Worm (Caenorhabditis elegans) whole organism, L4 larva: ENCODE measurements around the gene med-2.
A peak's percentile ranks its signal among the peaks of the same experiment; 100 is the strongest.

Experiments used
- F26F4.8 ChIP-seq: fragments of 200-800 bp; sonication (Bioruptor generic); conservative IDR thresholded peaks from 2 replicates; pipeline ENCODE4 v1.3.6; 2022; ENCODE audit warnings: missing genetic modification characterization, missing compliant biosample characterization
- F37D6.2 ChIP-seq: sonication (generic microtip); optimal IDR thresholded peaks from 2 replicates; lab custom pipeline; 2016; ENCODE audit warnings: mild to moderate bottlenecking, missing genetic modification characterization, missing compliant biosample characterization
- F44E2.7 ChIP-seq: fragments of 200-800 bp; sonication (Bioruptor generic); IDR thresholded peaks from 2 replicates; pipeline ENCODE4 v2.1.2; 2022; ENCODE audit warnings: missing genetic modification characterization, missing compliant biosample characterization
- F49E8.2 ChIP-seq: sonication (generic microtip); optimal IDR thresholded peaks from 2 replicates; lab custom pipeline; 2016; ENCODE audit warnings: missing compliant biosample characterization, mild to moderate bottlenecking, missing genetic modification characterization, borderline replicate concordance
- Y105C5A.15 ChIP-seq: fragments of 200-800 bp; sonication (Bioruptor generic); IDR thresholded peaks from 2 replicates; pipeline ENCODE4 v1.3.6; 2022; ENCODE audit warnings: missing genetic modification characterization, missing compliant biosample characterization
- ZK337.2 ChIP-seq: fragments of 200-800 bp; sonication (Bioruptor generic); IDR thresholded peaks from 2 replicates; pipeline ENCODE4 v1.3.6; 2022; ENCODE audit warnings: missing genetic modification reagents, missing genetic modification characterization, missing compliant biosample characterization
- aha-1 ChIP-seq: fragments of 150-350 bp; peaks from one replicate; lab custom pipeline; 2014; ENCODE audit warnings: missing biosample characterization, missing genetic modification characterization
- ama-1 ChIP-seq: fragments of 150-350 bp; optimal IDR thresholded peaks from 2 replicates; lab custom pipeline; 2014; ENCODE audit warnings: inconsistent platforms, mixed read lengths
- ceh-20 ChIP-seq: fragments of 200-800 bp; sonication (Bioruptor generic); IDR thresholded peaks from 2 replicates; pipeline ENCODE4 v1.3.6; 2022; ENCODE audit warnings: missing genetic modification reagents, missing genetic modification characterization, missing compliant biosample characterization
- ceh-28 ChIP-seq: fragments of 150-350 bp; optimal IDR thresholded peaks from 2 replicates; lab custom pipeline; 2014; ENCODE audit warnings: missing biosample characterization, missing genetic modification reagents, missing genetic modification characterization
- ceh-82 ChIP-seq: sonication (generic microtip); optimal IDR thresholded peaks from 2 replicates; lab custom pipeline; 2017; ENCODE audit warnings: missing biosample characterization, missing genetic modification characterization
- ces-1 ChIP-seq: fragments of 150-350 bp; sonication (generic microtip); optimal IDR thresholded peaks from 4 replicates; lab custom pipeline; 2014; ENCODE audit warnings: missing biosample characterization, missing genetic modification reagents, missing genetic modification characterization
- ctbp-1 ChIP-seq: fragments of 200-800 bp; sonication (Bioruptor generic); IDR thresholded peaks from 2 replicates; pipeline ENCODE4 v1.3.6; 2022; ENCODE audit warnings: missing genetic modification reagents, missing genetic modification characterization, missing compliant biosample characterization
- daf-12 ChIP-seq: fragments of 150-350 bp; optimal IDR thresholded peaks from 2 replicates; lab custom pipeline; 2014; ENCODE audit warnings: missing biosample characterization, missing genetic modification reagents, missing genetic modification characterization
- daf-8 ChIP-seq: fragments of 200-800 bp; sonication (Bioruptor generic); IDR thresholded peaks from 2 replicates; pipeline ENCODE4 v1.3.6; 2022; ENCODE audit warnings: missing genetic modification characterization, missing compliant biosample characterization
- dmd-8 ChIP-seq: fragments of 200-800 bp; sonication (Bioruptor generic); IDR thresholded peaks from 2 replicates; pipeline ENCODE4 v1.3.6; 2022; ENCODE audit warnings: missing genetic modification characterization, missing compliant biosample characterization
- dpl-1 ChIP-seq: fragments of 150-350 bp; optimal IDR thresholded peaks from 2 replicates; lab custom pipeline; 2014; ENCODE audit warnings: missing biosample characterization, missing genetic modification reagents, missing genetic modification characterization
- egl-27 ChIP-seq: sonication (generic microtip); optimal IDR thresholded peaks from 3 replicates; lab custom pipeline; 2017; ENCODE audit warnings: missing biosample characterization, missing genetic modification reagents, missing genetic modification characterization
- fkh-10 ChIP-seq: fragments of 150-350 bp; optimal IDR thresholded peaks from 2 replicates; lab custom pipeline; 2014; ENCODE audit warnings: missing biosample characterization, missing genetic modification reagents, missing genetic modification characterization
- fos-1 ChIP-seq: fragments of 150-350 bp; optimal IDR thresholded peaks from 2 replicates; lab custom pipeline; 2014; ENCODE audit warnings: missing biosample characterization, missing genetic modification characterization
- hlh-30 ChIP-seq: sonication (generic microtip); optimal IDR thresholded peaks from 2 replicates; lab custom pipeline; 2017; ENCODE audit warnings: antibody characterized with exemption, mild to moderate bottlenecking, missing genetic modification characterization, missing compliant biosample characterization; ENCODE audit not compliant: insufficient read depth
- jun-1 ChIP-seq: fragments of 150-350 bp; optimal IDR thresholded peaks from 2 replicates; lab custom pipeline; 2014; ENCODE audit warnings: missing biosample characterization, missing genetic modification reagents, missing genetic modification characterization
- lim-7 ChIP-seq: fragments of 200-800 bp; sonication (Bioruptor generic); IDR thresholded peaks from 2 replicates; pipeline ENCODE4 v1.3.6; 2022; ENCODE audit warnings: missing genetic modification characterization, missing compliant biosample characterization
- lin-1 ChIP-seq: fragments of 200-800 bp; sonication (Bioruptor generic); IDR thresholded peaks from 2 replicates; pipeline ENCODE4 v1.3.6; 2022; ENCODE audit warnings: missing genetic modification reagents, missing genetic modification characterization, missing compliant biosample characterization
- lin-38 ChIP-seq: fragments of 200-800 bp; sonication (Bioruptor generic); IDR thresholded peaks from 2 replicates; pipeline ENCODE4 v1.3.6; 2022; ENCODE audit warnings: missing genetic modification reagents, missing genetic modification characterization, missing compliant biosample characterization
- lsy-2 ChIP-seq, 2 experiments: fragments of 150-350 bp in 1 of 2; sonication (generic microtip) in 1 of 2; optimal IDR thresholded peaks; 2 replicates each; lab custom pipeline; 2014 to 2017; ENCODE audit warnings: missing biosample characterization in 2 of 2, missing genetic modification characterization in 2 of 2
- madf-5 ChIP-seq, 2 experiments: fragments of 200-800 bp; sonication (Bioruptor generic); IDR thresholded peaks; 2 replicates each; pipeline ENCODE4 v1.3.6; 2022; ENCODE audit warnings: missing compliant biosample characterization in 2 of 2, missing genetic modification characterization in 2 of 2
- madf-9 ChIP-seq: fragments of 200-800 bp; sonication (Bioruptor generic); conservative IDR thresholded peaks from 2 replicates; pipeline ENCODE4 v1.3.6; 2022; ENCODE audit warnings: missing genetic modification reagents, missing genetic modification characterization, missing compliant biosample characterization
- mdt-29 ChIP-seq: fragments of 200-800 bp; sonication (Bioruptor generic); IDR thresholded peaks from 2 replicates; pipeline ENCODE4 v1.3.6; 2022; ENCODE audit warnings: missing genetic modification reagents, missing genetic modification characterization, missing compliant biosample characterization
- nhr-10 ChIP-seq: fragments of 150-350 bp; optimal IDR thresholded peaks from 2 replicates; lab custom pipeline; 2014; ENCODE audit warnings: missing biosample characterization, missing genetic modification characterization
- nhr-102 ChIP-seq: sonication (generic microtip); optimal IDR thresholded peaks from 2 replicates; lab custom pipeline; 2016; ENCODE audit warnings: mild to moderate bottlenecking, missing genetic modification characterization, moderate library complexity, missing compliant biosample characterization
- nhr-28 ChIP-seq: fragments of 150-350 bp; optimal IDR thresholded peaks from 2 replicates; lab custom pipeline; 2014; ENCODE audit warnings: missing biosample characterization, missing genetic modification characterization
- nhr-77 ChIP-seq: fragments of 150-350 bp; optimal IDR thresholded peaks from 2 replicates; lab custom pipeline; 2014; ENCODE audit warnings: missing biosample characterization, missing genetic modification characterization
- pha-4 ChIP-seq, 2 experiments: fragments of 150-350 bp in 1 of 2; fragments of 200-800 bp in 1 of 2; sonication (Bioruptor generic) in 1 of 2; IDR thresholded peaks in 1 of 2; optimal IDR thresholded peaks in 1 of 2; 2 replicates each; pipeline versions ENCODE4 v1.3.6 to Lab custom; 2014 to 2022; ENCODE audit warnings: missing genetic modification characterization in 2 of 2, missing genetic modification reagents in 2 of 2, missing biosample characterization in 1 of 2, missing compliant biosample characterization in 1 of 2
- php-3 ChIP-seq: fragments of 200-800 bp; sonication (Bioruptor generic); IDR thresholded peaks from 2 replicates; pipeline ENCODE4 v1.3.6; 2022; ENCODE audit warnings: missing genetic modification reagents, missing genetic modification characterization, missing compliant biosample characterization
- sdz-12 ChIP-seq: fragments of 200-800 bp; sonication (Bioruptor generic); optimal IDR thresholded peaks from 2 replicates; lab custom pipeline; 2018; ENCODE audit warnings: mild to moderate bottlenecking, missing genetic modification characterization, missing compliant biosample characterization
- skn-1 ChIP-seq: fragments of 150-350 bp; optimal IDR thresholded peaks from 2 replicates; lab custom pipeline; 2014; ENCODE audit warnings: missing biosample characterization, missing genetic modification characterization
- snpc-1.2 ChIP-seq: fragments of 200-800 bp; sonication (Bioruptor generic); IDR thresholded peaks from 2 replicates; pipeline ENCODE4 v1.3.6; 2022; ENCODE audit warnings: missing genetic modification reagents, missing genetic modification characterization, missing compliant biosample characterization
- snpc-4 ChIP-seq: fragments of 150-350 bp; optimal IDR thresholded peaks from 2 replicates; lab custom pipeline; 2014; ENCODE audit warnings: missing biosample characterization, missing genetic modification characterization
- tag-97 ChIP-seq: fragments of 200-800 bp; sonication (Bioruptor generic); IDR thresholded peaks from 2 replicates; pipeline ENCODE4 v1.3.6; 2022; ENCODE audit warnings: missing genetic modification characterization, missing compliant biosample characterization
- unc-39 ChIP-seq: sonication (generic microtip); optimal IDR thresholded peaks from 2 replicates; lab custom pipeline; 2017; ENCODE audit warnings: missing biosample characterization, missing genetic modification characterization
- zfp-2 ChIP-seq: sonication (generic microtip); optimal IDR thresholded peaks from 2 replicates; lab custom pipeline; 2016; ENCODE audit warnings: mild to moderate bottlenecking, missing genetic modification characterization, missing compliant biosample characterization
- zfp-3 ChIP-seq: fragments of 200-800 bp; sonication (Bioruptor generic); conservative IDR thresholded peaks from 2 replicates; pipeline ENCODE4 v1.3.6; 2022; ENCODE audit warnings: missing genetic modification reagents, missing genetic modification characterization, missing compliant biosample characterization
- zip-11 ChIP-seq: fragments of 200-800 bp; sonication (Bioruptor generic); IDR thresholded peaks from 2 replicates; pipeline ENCODE4 v1.3.6; 2022; ENCODE audit warnings: missing genetic modification characterization, missing compliant biosample characterization
- ztf-11 ChIP-seq: fragments of 150-350 bp; optimal IDR thresholded peaks from 2 replicates; lab custom pipeline; 2014; ENCODE audit warnings: missing biosample characterization, missing genetic modification characterization
- ztf-7 ChIP-seq: fragments of 150-350 bp; optimal IDR thresholded peaks from 2 replicates; lab custom pipeline; 2014; ENCODE audit warnings: missing biosample characterization, missing genetic modification characterization

The med-2 gene

DNA sequence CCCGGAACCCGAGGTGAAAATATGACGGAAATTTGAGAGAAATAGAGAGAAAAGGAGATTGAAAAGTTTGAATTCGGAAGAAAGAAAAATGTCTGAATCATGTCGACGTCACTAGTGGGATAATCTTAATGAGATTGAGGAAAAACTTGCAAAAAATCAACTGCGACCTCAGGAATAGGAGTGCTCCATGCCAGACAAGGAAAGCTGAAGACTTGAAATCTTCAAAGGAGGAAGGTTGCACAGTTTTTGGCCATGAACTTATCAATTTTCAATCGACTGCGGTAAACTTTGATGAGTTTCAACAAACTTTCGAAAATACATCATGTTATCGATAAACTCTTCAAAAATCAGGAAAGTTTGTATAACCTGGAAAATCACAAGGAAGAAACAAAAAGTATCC lies 28.1 kb downstream of the med-2 start, which contains the start of gene pdf-1:
Gene pdf-1, minus strand, starts transcription at position 101 of the 400 bp plus-strand sequence.
- no peak for TF ChIP-seq aha-1 (tag; lab: Kevin White, UChicago)
- no peak for TF ChIP-seq ceh-28 (tag; lab: Kevin White, UChicago)
- TF ChIP-seq dmd-8: no peak
- no peak for TF ChIP-seq ZK337.2
- no peak for TF ChIP-seq mdt-29 (GFP tag; lab: Robert Waterston, UW)

DNA sequence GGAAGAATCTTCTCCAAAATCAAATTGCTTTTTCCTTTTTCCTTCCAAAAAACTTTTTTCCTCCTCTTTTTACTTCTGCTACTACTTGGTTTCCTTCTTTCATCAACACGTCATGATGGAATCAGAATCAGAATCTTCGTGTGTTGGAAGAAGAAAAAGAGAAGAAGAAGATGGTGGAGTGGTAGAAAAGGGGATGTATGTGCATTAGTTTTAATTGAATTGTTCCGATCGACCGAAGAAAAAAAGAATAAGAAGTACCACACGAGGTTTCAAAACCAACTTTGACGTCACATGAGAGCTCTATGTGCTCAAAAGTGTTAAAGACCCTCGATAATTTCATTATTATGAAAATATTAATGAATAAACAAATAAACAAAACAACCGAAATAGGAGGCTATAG lies 30.5 kb downstream of the med-2 start:
- TF ChIP-seq ces-1 (GFP tag; lab: Kevin White, UChicago): peak; percentile 52
- TF ChIP-seq lsy-2 (tag; optimal IDR thresholded peaks at IDR 0.05; lab: Kevin White, UChicago): peak in 1 of 2 experiments; percentile 31
- no peak for TF ChIP-seq ceh-82 (tag; lab: Kevin White, UChicago)
- TF ChIP-seq, all 104 proteins: peak for 2

DNA sequence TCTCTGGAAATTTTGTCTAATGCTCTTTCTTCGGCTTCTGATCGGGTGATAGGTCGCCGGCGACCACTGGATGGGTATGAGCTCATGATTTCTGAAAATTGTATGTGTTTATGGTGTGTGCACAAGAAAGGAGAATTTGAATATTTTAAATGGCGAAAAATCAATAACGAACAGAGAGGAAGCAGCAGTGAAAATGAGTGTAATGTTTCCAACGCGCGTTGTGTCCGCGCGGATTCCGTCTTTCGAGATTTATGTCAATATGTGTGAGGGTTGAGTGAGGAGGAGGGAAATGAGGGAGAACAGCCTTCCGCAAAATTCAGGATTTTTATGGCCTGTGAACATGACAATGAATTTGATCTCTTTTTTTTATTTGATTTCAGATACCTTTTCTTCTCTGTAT lies 44.4 kb downstream of the med-2 start, which contains the start of gene flap-1:
Gene flap-1, minus strand, starts transcription at position 101 of the 400 bp plus-strand sequence.
- TF ChIP-seq snpc-4 (no peak), aha-1 (tag; lab: Kevin White, UChicago) (peak; percentile 89)

DNA sequence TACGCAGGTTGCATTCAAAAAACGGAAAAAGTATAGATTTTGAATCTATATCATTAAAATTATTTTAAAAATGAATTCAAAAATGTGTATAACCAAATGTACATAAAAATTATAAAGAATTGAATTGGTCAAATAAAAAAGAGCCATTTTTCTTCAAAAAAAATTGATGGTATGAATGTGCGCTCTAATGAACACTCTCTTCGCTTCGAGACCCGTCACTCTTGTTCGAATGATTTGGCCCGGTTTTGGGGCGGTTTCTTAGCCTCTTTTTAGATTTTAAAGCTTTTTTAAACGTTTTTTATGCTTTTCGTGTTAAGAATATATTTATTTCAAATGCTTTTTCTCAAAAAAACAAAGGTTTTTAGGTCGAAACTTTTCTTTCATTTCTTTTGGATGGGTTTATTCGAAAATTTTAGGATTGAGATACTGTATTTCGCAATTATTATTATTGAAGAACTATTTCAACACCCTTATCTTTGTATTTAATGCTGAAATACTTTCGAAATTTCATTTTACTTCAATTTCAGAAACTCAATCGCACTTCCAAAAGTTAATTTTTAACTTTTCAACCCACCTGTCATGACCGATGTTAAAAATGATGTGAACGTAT lies 45.4 kb downstream of the med-2 start, which contains the start of gene inf-1:
Gene inf-1, plus strand, starts transcription at position 577 of the 610 bp plus-strand sequence.
- TF ChIP-seq F37D6.2 (tag; lab: Kevin White, UChicago): no peak
- no peak for TF ChIP-seq ztf-7 (tag; lab: Kevin White, UChicago)
- no peak for TF ChIP-seq zip-11 (GFP tag; lab: Robert Waterston, UW)
- no peak for TF ChIP-seq F44E2.7 (GFP tag; lab: Robert Waterston, UW)
- TF ChIP-seq php-3 (GFP tag; lab: Robert Waterston, UW): no peak
- TF ChIP-seq madf-5 (GFP tag; IDR thresholded peaks at IDR 0.05; lab: Robert Waterston, UW): no peak
- no peak for TF ChIP-seq lin-1 (GFP tag; lab: Robert Waterston, UW)
- no peak for TF ChIP-seq ctbp-1
- no peak for TF ChIP-seq daf-8 (GFP tag; lab: Robert Waterston, UW)
- peak; percentile 28 for TF ChIP-seq fkh-10 (GFP tag; lab: Kevin White, UChicago)
- TF ChIP-seq jun-1 (tag; lab: Kevin White, UChicago): no peak
- no peak for TF ChIP-seq dmd-8
- TF ChIP-seq zfp-2 (tag; lab: Kevin White, UChicago): no peak
- TF ChIP-seq F49E8.2 (tag; lab: Kevin White, UChicago): no peak
- no peak for TF ChIP-seq nhr-102 (tag; lab: Kevin White, UChicago)
- no peak for TF ChIP-seq nhr-10 (tag; lab: Kevin White, UChicago)
- TF ChIP-seq nhr-77 (tag; lab: Kevin White, UChicago): peak; percentile 10
- TF ChIP-seq unc-39: no peak
- TF ChIP-seq sdz-12 (GFP tag; lab: Kevin White, UChicago): no peak
- no peak for TF ChIP-seq lim-7 (GFP tag; lab: Robert Waterston, UW)
- TF ChIP-seq nhr-28: no peak
- TF ChIP-seq egl-27 (tag; lab: Kevin White, UChicago): no peak
- TF ChIP-seq fos-1: no peak
- TF ChIP-seq snpc-1.2 (GFP tag; lab: Robert Waterston, UW): no peak
- TF ChIP-seq madf-9 (GFP tag; lab: Robert Waterston, UW): no peak
- no peak for TF ChIP-seq Y105C5A.15 (GFP tag; lab: Robert Waterston, UW)
- TF ChIP-seq dpl-1 (GFP tag; lab: Kevin White, UChicago): peak; percentile 60
- no peak for TF ChIP-seq daf-12 (tag; lab: Kevin White, UChicago)
- TF ChIP-seq hlh-30 (tag; lab: Kevin White, UChicago): peak; percentile 25
- no peak for TF ChIP-seq ama-1 (lab: Kevin White, UChicago)
- no peak for TF ChIP-seq F26F4.8
- no peak for TF ChIP-seq pha-4 (GFP tag; IDR thresholded peaks at IDR 0.05; lab: Robert Waterston, UW)
- peak; percentile 29 for TF ChIP-seq pha-4 (tag; optimal IDR thresholded peaks at IDR 0.05; lab: Kevin White, UChicago)
- TF ChIP-seq zfp-3: no peak
- TF ChIP-seq ceh-20 (GFP tag; lab: Robert Waterston, UW): no peak
- no peak for TF ChIP-seq skn-1
- TF ChIP-seq lin-38: peak; percentile 85
- peak in 1 of 2 experiments; percentile 82 for TF ChIP-seq lsy-2 (tag; optimal IDR thresholded peaks at IDR 0.05; lab: Kevin White, UChicago)
- TF ChIP-seq ztf-11 (tag; lab: Kevin White, UChicago): no peak
- TF ChIP-seq tag-97 (GFP tag; lab: Robert Waterston, UW): no peak
